Fruit fly (Drosophila melanogaster): ENCODE data around the gene pon.
A peak's percentile ranks its signal among the peaks of the same experiment; 100 is the strongest.

Gene pon

DNA sequence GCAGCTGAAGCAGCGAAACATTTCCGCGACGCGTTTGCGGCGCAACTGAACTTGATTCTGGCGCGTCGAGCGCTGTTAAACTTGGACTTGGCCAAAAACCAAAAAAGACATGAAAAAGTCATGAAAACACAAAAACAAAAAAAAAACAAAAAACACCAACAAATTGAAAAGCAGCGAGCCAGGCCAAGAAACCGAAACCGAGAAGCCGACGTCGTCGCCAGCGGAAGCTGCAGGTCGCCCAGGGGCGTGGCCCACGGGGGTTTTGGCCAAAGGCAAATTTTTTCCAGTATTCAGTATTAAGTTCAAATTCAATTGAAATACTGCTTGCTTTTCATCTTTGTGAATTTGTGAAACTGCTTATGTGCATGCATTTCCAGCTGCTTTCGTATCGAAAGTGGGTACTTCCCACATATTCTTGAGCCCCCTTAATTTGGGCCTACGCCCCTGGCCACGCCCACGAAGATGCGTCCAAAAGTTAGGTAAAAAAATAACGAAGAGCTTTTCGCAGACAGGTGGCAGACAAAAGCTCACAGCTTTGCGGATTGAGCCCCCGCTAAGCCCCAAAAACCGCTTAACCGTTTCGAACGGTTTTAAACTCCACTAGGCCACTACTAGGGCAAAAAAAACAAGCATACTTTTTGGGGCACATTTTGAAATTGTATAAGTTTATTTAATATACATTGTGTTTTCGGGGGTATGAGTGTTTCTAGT, 30.7 kb downstream of the pon start, which contains the start of gene CG3009 (continued):
- peak; percentile 95 for TF ChIP-seq Nf-YA (GFP tag; IDR thresholded peaks at IDR 0.05)
- peak; percentile 91 for TF ChIP-seq CG3838 (GFP tag; optimal IDR thresholded peaks at IDR 0.05)
- TF ChIP-seq pum (GFP tag; optimal IDR thresholded peaks at IDR 0.05), result peak; percentile 98
- peak; percentile 90 for TF ChIP-seq CkIIα-i1 (GFP tag; IDR thresholded peaks at IDR 0.05)
- TF ChIP-seq nom (GFP tag; optimal IDR thresholded peaks at IDR 0.05), result peak; percentile 96
- TF ChIP-seq Ets65A (GFP tag), result peak; percentile 99
- TF ChIP-seq ci (GFP tag; IDR thresholded peaks at IDR 0.05), result peak; percentile 98
- peak; percentile 79 for TF ChIP-seq CG7928 (GFP tag; optimal IDR thresholded peaks at IDR 0.05)
- no peak for TF ChIP-seq unc-4 (GFP tag; IDR thresholded peaks at IDR 0.05; ENCODE audit: partially characterized antibody)
- TF ChIP-seq CG6254 (GFP tag; optimal IDR thresholded peaks at IDR 0.05), result peak; percentile 92
- peak; percentile 89 for TF ChIP-seq Hmx (GFP tag; optimal IDR thresholded peaks at IDR 0.05)
- TF ChIP-seq CG34224 (GFP tag; IDR thresholded peaks at IDR 0.05; ENCODE audit: partially characterized antibody), result no peak
- TF ChIP-seq tx (GFP tag; optimal IDR thresholded peaks at IDR 0.05), result peak; percentile 98
- TF ChIP-seq Bgb (GFP tag; IDR thresholded peaks at IDR 0.05; ENCODE audit: partially characterized antibody), result peak; percentile 29; the same call in 1 of the 2 replicates
- TF ChIP-seq CG31224 (GFP tag; IDR thresholded peaks at IDR 0.05), result peak; percentile 95
- peak; percentile 87 for TF ChIP-seq ro (GFP tag; IDR thresholded peaks at IDR 0.05)
- TF ChIP-seq CG14860 (GFP tag; IDR thresholded peaks at IDR 0.05; ENCODE audit: partially characterized antibody), result no peak
- peak; percentile 97 for TF ChIP-seq esg (GFP tag; conservative IDR thresholded peaks at IDR 0.05)
- TF ChIP-seq Fer2 (tag; optimal IDR thresholded peaks at IDR 0.05), result peak; percentile 95
- TF ChIP-seq CG11085 (GFP tag; IDR thresholded peaks at IDR 0.05), result peak; percentile 95
- peak; percentile 94 for TF ChIP-seq CG1529 (GFP tag; optimal IDR thresholded peaks at IDR 0.05)
- TF ChIP-seq grau (tag; optimal IDR thresholded peaks at IDR 0.05), result peak; percentile 96
- TF ChIP-seq dpn (GFP tag; optimal IDR thresholded peaks at IDR 0.05), result peak; percentile 98 to 99
- peak; percentile 96 for TF ChIP-seq Atf3 (GFP tag; optimal IDR thresholded peaks at IDR 0.05)
- TF ChIP-seq gsb-n (tag; optimal IDR thresholded peaks at IDR 0.05), result peak; percentile 89
- TF ChIP-seq tll (GFP tag; optimal IDR thresholded peaks at IDR 0.05), result peak in 1 of 2 experiments; percentile 5
- peak; percentile 95 for TF ChIP-seq CG2875 (GFP tag; optimal IDR thresholded peaks at IDR 0.05)
- peak; percentile 96 for TF ChIP-seq CG6272 (GFP tag; IDR thresholded peaks at IDR 0.05)
- peak; percentile 98 for TF ChIP-seq HmgD (GFP tag; optimal IDR thresholded peaks at IDR 0.05)
- TF ChIP-seq Aef1 (GFP tag; IDR thresholded peaks at IDR 0.05), result peak; percentile 97
- peak; percentile 97 for TF ChIP-seq CG16863 (GFP tag; optimal IDR thresholded peaks at IDR 0.05)
- TF ChIP-seq Bteb2 (GFP tag; optimal IDR thresholded peaks at IDR 0.05), result peak; percentile 97
- peak; percentile 94 for TF ChIP-seq Rx (GFP tag; IDR thresholded peaks at IDR 0.05)
- TF ChIP-seq zen2 (GFP tag; IDR thresholded peaks at IDR 0.05; ENCODE audit: partially characterized antibody), result no peak
- TF ChIP-seq CG10366 (GFP tag; IDR thresholded peaks at IDR 0.05), result peak; percentile 97
- peak; percentile 99 for TF ChIP-seq CG18599 (GFP tag; optimal IDR thresholded peaks at IDR 0.05)
- peak; percentile 96 for TF ChIP-seq CG4282 (GFP tag; optimal IDR thresholded peaks at IDR 0.05)
- TF ChIP-seq CG17328 (GFP tag; IDR thresholded peaks at IDR 0.05), result peak; percentile 95
- TF ChIP-seq CG2120 (GFP tag; optimal IDR thresholded peaks at IDR 0.05), result peak; percentile 99
- TF ChIP-seq crol (GFP tag; IDR thresholded peaks at IDR 0.05), result peak; percentile 70
- peak; percentile 98 for TF ChIP-seq CG13624 (GFP tag; optimal IDR thresholded peaks at IDR 0.05)
- TF ChIP-seq Hsf (GFP tag; optimal IDR thresholded peaks at IDR 0.05), result peak; percentile 98
- peak; percentile 96 for TF ChIP-seq CG12942 (GFP tag; optimal IDR thresholded peaks at IDR 0.05)
- peak; percentile 72 for TF ChIP-seq Sry-δ (GFP tag; optimal IDR thresholded peaks at IDR 0.05)
- TF ChIP-seq chif (GFP tag; optimal IDR thresholded peaks at IDR 0.05), result peak; percentile 95 to 97
- TF ChIP-seq CG16815 (GFP tag; optimal IDR thresholded peaks at IDR 0.05), result peak; percentile 93
- TF ChIP-seq CG1024 (GFP tag; IDR thresholded peaks at IDR 0.05), result peak; percentile 90
- peak; percentile 97 to 98 for TF ChIP-seq Pdp1 (GFP tag; optimal IDR thresholded peaks at IDR 0.05)
- peak; percentile 99 for TF ChIP-seq Antp (GFP tag; optimal IDR thresholded peaks at IDR 0.05)

All from whole organism, embryonic.